Worm (Caenorhabditis elegans) whole organism, L3 larva: ENCODE data around the gene fbxb-40.

Experiments used
- R02D3.7 ChIP-seq: fragments of 150-350 bp; optimal IDR thresholded peaks from 2 replicates; lab custom pipeline; 2014; ENCODE audit warnings: missing biosample characterization, missing genetic modification characterization
- ZK546.5 ChIP-seq: sonication (generic microtip); optimal IDR thresholded peaks from 2 replicates; lab custom pipeline; 2017; ENCODE audit warnings: missing biosample characterization, missing genetic modification characterization
- ama-1 ChIP-seq: fragments of 150-350 bp; optimal IDR thresholded peaks from 2 replicates; lab custom pipeline; 2018
- ceh-16 ChIP-seq: sonication (generic microtip); optimal IDR thresholded peaks from 2 replicates; lab custom pipeline; 2017; ENCODE audit warnings: missing biosample characterization, missing genetic modification characterization
- ceh-82 ChIP-seq: fragments of 150-350 bp; optimal IDR thresholded peaks from 2 replicates; lab custom pipeline; 2014; ENCODE audit warnings: missing biosample characterization, missing genetic modification characterization
- ceh-9 ChIP-seq: sonication (generic microtip); optimal IDR thresholded peaks from 2 replicates; lab custom pipeline; 2018; ENCODE audit warnings: missing biosample characterization, missing genetic modification characterization
- daf-12 ChIP-seq: fragments of 150-350 bp; optimal IDR thresholded peaks from 2 replicates; lab custom pipeline; 2014; ENCODE audit warnings: missing biosample characterization, missing genetic modification reagents, missing genetic modification characterization
- egl-27 ChIP-seq: sonication (generic microtip); optimal IDR thresholded peaks from 4 replicates; lab custom pipeline; 2017; ENCODE audit warnings: missing biosample characterization, missing genetic modification reagents, missing genetic modification characterization
- egl-5 ChIP-seq: fragments of 150-350 bp; optimal IDR thresholded peaks from 2 replicates; lab custom pipeline; 2017; ENCODE audit warnings: missing biosample characterization, missing genetic modification reagents, missing genetic modification characterization, inconsistent platforms
- elt-1 ChIP-seq: fragments of 150-350 bp; optimal IDR thresholded peaks from 2 replicates; lab custom pipeline; 2014; ENCODE audit warnings: missing biosample characterization, missing genetic modification characterization
- elt-2 ChIP-seq: sonication (generic microtip); optimal IDR thresholded peaks from 2 replicates; lab custom pipeline; 2016; ENCODE audit warnings: missing genetic modification reagents, mild to moderate bottlenecking, missing genetic modification characterization, missing compliant biosample characterization
- elt-3 ChIP-seq, 3 experiments: fragments of 150-350 bp in 1 of 3; sonication (generic microtip) in 2 of 3; optimal IDR thresholded peaks; 2 replicates in 2 of 3; 4 replicates in 1 of 3; lab custom pipeline; 2014 to 2017; ENCODE audit warnings: missing biosample characterization in 3 of 3, missing genetic modification characterization in 3 of 3
- fkh-10 ChIP-seq: sonication (generic microtip); optimal IDR thresholded peaks from 2 replicates; lab custom pipeline; 2017; ENCODE audit warnings: missing biosample characterization, missing genetic modification reagents, missing genetic modification characterization
- fkh-2 ChIP-seq: fragments of 150-350 bp; optimal IDR thresholded peaks from 2 replicates; lab custom pipeline; 2014; ENCODE audit warnings: missing biosample characterization, missing genetic modification reagents, missing genetic modification characterization
- fos-1 ChIP-seq: fragments of 150-350 bp; optimal IDR thresholded peaks from 2 replicates; lab custom pipeline; 2014; ENCODE audit warnings: missing biosample characterization, missing genetic modification characterization
- hmg-11 ChIP-seq: sonication (generic microtip); optimal IDR thresholded peaks from 2 replicates; lab custom pipeline; 2016; ENCODE audit warnings: missing genetic modification characterization, missing compliant biosample characterization
- jun-1 ChIP-seq: fragments of 150-350 bp; optimal IDR thresholded peaks from 2 replicates; lab custom pipeline; 2014; ENCODE audit warnings: missing biosample characterization, missing genetic modification reagents, missing genetic modification characterization
- lin-15B ChIP-seq: fragments of 150-350 bp; optimal IDR thresholded peaks from 2 replicates; lab custom pipeline; 2014; ENCODE audit warnings: missing biosample characterization, missing genetic modification characterization
- lin-39 ChIP-seq: fragments of 150-350 bp; optimal IDR thresholded peaks from 2 replicates; lab custom pipeline; 2018; ENCODE audit warnings: missing biosample characterization, missing genetic modification reagents, missing genetic modification characterization
- lsy-12 ChIP-seq: sonication (generic microtip); optimal IDR thresholded peaks from 2 replicates; lab custom pipeline; 2016; ENCODE audit warnings: mild to moderate bottlenecking, missing genetic modification characterization, missing compliant biosample characterization
- mdl-1 ChIP-seq: fragments of 150-350 bp; optimal IDR thresholded peaks from 2 replicates; lab custom pipeline; 2014; ENCODE audit warnings: missing biosample characterization, missing genetic modification characterization
- mml-1 ChIP-seq: fragments of 150-350 bp; sonication (generic microtip); optimal IDR thresholded peaks from 3 replicates; lab custom pipeline; 2014; ENCODE audit warnings: missing biosample characterization, missing genetic modification characterization
- nfya-1 ChIP-seq: sonication (generic microtip); optimal IDR thresholded peaks from 2 replicates; lab custom pipeline; 2017; ENCODE audit warnings: missing genetic modification characterization, mild to moderate bottlenecking, missing compliant biosample characterization, antibody characterized with exemption, moderate library complexity; ENCODE audit not compliant: insufficient read depth
- nhr-11 ChIP-seq: fragments of 150-350 bp; optimal IDR thresholded peaks from 2 replicates; lab custom pipeline; 2014; ENCODE audit warnings: missing biosample characterization, missing genetic modification characterization
- nhr-12 ChIP-seq: fragments of 150-350 bp; optimal IDR thresholded peaks from 2 replicates; lab custom pipeline; 2014; ENCODE audit warnings: missing biosample characterization, missing genetic modification characterization
- nhr-23 ChIP-seq: fragments of 150-350 bp; optimal IDR thresholded peaks from 2 replicates; lab custom pipeline; 2014; ENCODE audit warnings: missing biosample characterization, missing genetic modification reagents, missing genetic modification characterization
- nhr-237 ChIP-seq: fragments of 150-350 bp; optimal IDR thresholded peaks from 2 replicates; lab custom pipeline; 2014; ENCODE audit warnings: missing biosample characterization, missing genetic modification characterization
- nhr-25 ChIP-seq: sonication (generic microtip); optimal IDR thresholded peaks from 2 replicates; lab custom pipeline; 2017; ENCODE audit warnings: missing biosample characterization, missing genetic modification characterization
- nhr-28 ChIP-seq: fragments of 150-350 bp; optimal IDR thresholded peaks from 2 replicates; lab custom pipeline; 2014; ENCODE audit warnings: missing biosample characterization, missing genetic modification characterization
- nhr-43 ChIP-seq: sonication (generic microtip); optimal IDR thresholded peaks from 2 replicates; lab custom pipeline; 2016; ENCODE audit warnings: mild to moderate bottlenecking, missing genetic modification characterization, missing compliant biosample characterization; ENCODE audit not compliant: poor library complexity, severe bottlenecking
- nhr-67 ChIP-seq: fragments of 150-350 bp; optimal IDR thresholded peaks from 2 replicates; lab custom pipeline; 2014; ENCODE audit warnings: missing biosample characterization, missing genetic modification characterization
- nhr-76 ChIP-seq: fragments of 150-350 bp; sonication (generic microtip); optimal IDR thresholded peaks from 5 replicates; lab custom pipeline; 2014; ENCODE audit warnings: missing biosample characterization, missing genetic modification characterization
- nhr-77 ChIP-seq: fragments of 150-350 bp; optimal IDR thresholded peaks from 2 replicates; lab custom pipeline; 2014; ENCODE audit warnings: missing biosample characterization, missing genetic modification characterization
- pha-4 ChIP-seq: fragments of 150-350 bp; optimal IDR thresholded peaks from 2 replicates; lab custom pipeline; 2014; ENCODE audit warnings: missing biosample characterization, missing genetic modification reagents, missing genetic modification characterization
- pqm-1 ChIP-seq: fragments of 150-350 bp; optimal IDR thresholded peaks from 2 replicates; lab custom pipeline; 2017; ENCODE audit warnings: missing biosample characterization, missing genetic modification characterization, inconsistent platforms
- sea-2 ChIP-seq: fragments of 150-350 bp; sonication (generic microtip); optimal IDR thresholded peaks from 4 replicates; lab custom pipeline; 2014; ENCODE audit warnings: missing biosample characterization, missing genetic modification reagents, missing genetic modification characterization
- skn-1 ChIP-seq: fragments of 150-350 bp; optimal IDR thresholded peaks from 2 replicates; lab custom pipeline; 2014; ENCODE audit warnings: missing biosample characterization, missing genetic modification characterization
- snpc-4 ChIP-seq: fragments of 150-350 bp; optimal IDR thresholded peaks from 2 replicates; lab custom pipeline; 2014; ENCODE audit warnings: missing biosample characterization, missing genetic modification characterization
- unc-39 ChIP-seq: sonication (generic microtip); optimal IDR thresholded peaks from 4 replicates; lab custom pipeline; 2017; ENCODE audit warnings: missing biosample characterization, missing genetic modification characterization
- unc-62 ChIP-seq: fragments of 150-350 bp; sonication (generic microtip); optimal IDR thresholded peaks from 4 replicates; lab custom pipeline; 2014; ENCODE audit warnings: missing biosample characterization, missing genetic modification reagents, missing genetic modification characterization
- zag-1 ChIP-seq: fragments of 150-350 bp; optimal IDR thresholded peaks from 2 replicates; lab custom pipeline; 2014; ENCODE audit warnings: missing biosample characterization, missing genetic modification characterization
- ztf-11 ChIP-seq: fragments of 150-350 bp; optimal IDR thresholded peaks from 2 replicates; lab custom pipeline; 2014; ENCODE audit warnings: missing biosample characterization, missing genetic modification characterization

fbxb-40 gene

ce11 chrII:1049849-1050248, at the start of gene fbxb-40:
Gene fbxb-40, minus strand, starts transcription at chrII:1049949.
- TF ChIP-seq ama-1 (lab: Kevin White, UChicago) (no peak), skn-1 (tag; lab: Kevin White, UChicago) (no peak), snpc-4 (tag; lab: Kevin White, UChicago) (no peak), elt-2 (tag; lab: Kevin White, UChicago) (no peak), mml-1 (tag; lab: Kevin White, UChicago) (no peak), nhr-76 (tag; lab: Kevin White, UChicago) (no peak), nhr-237 (tag; lab: Kevin White, UChicago) (no peak), elt-1 (tag; lab: Kevin White, UChicago) (no peak)

ce11 chrII:1091706-1092105, 42.0 kb upstream of the fbxb-40 start, which contains the start of gene snf-3:
Gene snf-3, plus strand, starts transcription at chrII:1092006.
- no peak for TF ChIP-seq egl-5 (tag; lab: Kevin White, UChicago)
- TF ChIP-seq nhr-11, result no peak
- peak; percentile 5 for TF ChIP-seq pha-4
- no peak for TF ChIP-seq skn-1 (tag; lab: Kevin White, UChicago)
- no peak for TF ChIP-seq sea-2
- no peak for TF ChIP-seq ZK546.5 (tag; lab: Kevin White, UChicago)
- TF ChIP-seq elt-1 (tag; lab: Kevin White, UChicago), result no peak
- TF ChIP-seq, all 47 proteins: peak for 1

ce11 chrII:1090743-1091142, 41.0 kb upstream of the fbxb-40 start:
- TF ChIP-seq nhr-76 (tag; lab: Kevin White, UChicago) (no peak), mdl-1 (tag; lab: Kevin White, UChicago) (no peak), nhr-12 (no peak), nhr-77 (tag; lab: Kevin White, UChicago) (no peak), elt-1 (tag; lab: Kevin White, UChicago) (no peak), nhr-23 (tag; lab: Kevin White, UChicago) (peak; percentile 26), nhr-25 (peak; percentile 68)

DNA sequence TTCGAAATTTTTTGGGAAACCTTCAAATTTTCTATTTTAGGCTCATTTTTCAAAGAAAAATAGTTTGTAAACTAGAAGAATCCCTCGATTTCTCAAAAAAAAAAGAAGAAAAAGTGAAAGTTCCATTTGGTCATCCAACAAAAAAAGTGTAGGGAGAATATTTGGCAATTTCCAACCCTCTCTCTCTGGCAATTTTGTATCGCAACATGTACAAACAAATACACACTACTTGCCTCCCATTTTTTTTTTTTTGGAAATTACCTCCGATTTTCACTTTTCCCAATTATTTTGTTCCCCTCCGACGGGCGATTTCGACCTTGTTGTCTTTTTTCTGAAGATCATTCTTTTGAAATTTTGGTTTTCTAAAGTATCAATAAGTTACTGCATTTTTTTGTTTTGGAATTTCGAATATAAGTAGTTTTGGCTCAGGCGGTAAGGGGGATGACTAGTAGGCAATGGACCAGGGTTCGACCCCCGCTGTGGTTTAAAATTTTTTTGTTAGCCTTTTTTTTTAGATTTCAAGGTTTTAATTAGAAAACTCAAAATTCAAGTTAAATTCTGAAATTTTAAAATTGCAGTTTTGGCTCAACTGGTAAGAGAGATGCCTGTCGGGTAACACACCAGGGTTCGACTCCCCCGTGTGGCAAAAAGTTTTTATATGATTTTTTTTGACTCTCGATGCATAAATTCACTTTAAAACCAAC, 38.9 kb upstream of the fbxb-40 start:
- no peak for TF ChIP-seq nhr-76 (tag; lab: Kevin White, UChicago)
- no peak for TF ChIP-seq nhr-23 (tag; lab: Kevin White, UChicago)
- TF ChIP-seq nhr-43 (tag; lab: Kevin White, UChicago), result no peak
- no peak for TF ChIP-seq nhr-77 (tag; lab: Kevin White, UChicago)
- no peak for TF ChIP-seq nfya-1
- no peak for TF ChIP-seq nhr-11
- TF ChIP-seq ztf-11 (tag; lab: Kevin White, UChicago), result no peak
- no peak for TF ChIP-seq elt-3 (tag; optimal IDR thresholded peaks at IDR 0.05; lab: Kevin White, UChicago)
- no peak for TF ChIP-seq nhr-67
- TF ChIP-seq nhr-25, result no peak
- TF ChIP-seq hmg-11 (tag; lab: Kevin White, UChicago), result no peak
- TF ChIP-seq egl-27, result no peak
- no peak for TF ChIP-seq jun-1 (tag; lab: Kevin White, UChicago)
- no peak for TF ChIP-seq nhr-12
- TF ChIP-seq ama-1 (lab: Kevin White, UChicago), result no peak
- TF ChIP-seq fkh-10, result no peak
- no peak for TF ChIP-seq ceh-82 (tag; lab: Kevin White, UChicago)
- TF ChIP-seq lsy-12 (tag; lab: Kevin White, UChicago), result no peak

DNA sequence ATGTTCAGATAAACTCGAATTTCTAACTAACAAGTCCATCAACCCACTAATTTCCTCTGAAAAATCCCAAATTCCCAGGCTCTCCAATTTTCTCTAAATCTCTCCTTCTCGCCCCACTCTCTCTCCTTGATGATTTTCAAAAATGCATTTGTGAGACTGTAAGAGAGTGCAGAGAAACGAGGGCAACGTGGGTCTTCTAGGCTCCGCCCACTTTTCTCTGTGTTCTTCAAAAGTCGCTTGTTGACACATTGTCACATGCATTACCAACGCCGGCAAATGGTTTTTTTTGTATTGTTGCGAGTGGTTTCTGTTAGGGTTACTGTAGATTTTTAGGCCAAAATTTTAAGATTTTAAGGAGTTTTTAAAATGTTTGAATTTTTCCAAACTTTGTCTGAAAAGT, 36.7 kb upstream of the fbxb-40 start:
- TF ChIP-seq ceh-16 (tag; lab: Kevin White, UChicago) (no peak), fkh-10 (no peak), nhr-25 (no peak), R02D3.7 (tag; lab: Kevin White, UChicago) (no peak), nhr-28 (tag; lab: Kevin White, UChicago) (no peak), lsy-12 (tag; lab: Kevin White, UChicago) (no peak), ceh-9 (tag; lab: Kevin White, UChicago) (no peak), lin-15B (tag; lab: Kevin White, UChicago) (no peak), snpc-4 (tag; lab: Kevin White, UChicago) (no peak), egl-5 (tag; lab: Kevin White, UChicago) (peak; percentile 19), ama-1 (lab: Kevin White, UChicago) (no peak), ztf-11 (tag; lab: Kevin White, UChicago) (no peak), nhr-23 (tag; lab: Kevin White, UChicago) (peak; percentile 5), fkh-2 (tag; lab: Kevin White, UChicago) (no peak), unc-39 (tag; lab: Kevin White, UChicago) (no peak), nhr-237 (tag; lab: Kevin White, UChicago) (no peak), ZK546.5 (tag; lab: Kevin White, UChicago) (no peak), daf-12 (tag; lab: Kevin White, UChicago) (no peak), fos-1 (tag; lab: Kevin White, UChicago) (no peak), pha-4 (peak; percentile 10), unc-62 (GFP tag; lab: Kevin White, UChicago) (no peak), mml-1 (tag; lab: Kevin White, UChicago) (no peak), ceh-82 (tag; lab: Kevin White, UChicago) (no peak), lin-39 (tag; lab: Kevin White, UChicago) (no peak), pqm-1 (no peak), nhr-76 (tag; lab: Kevin White, UChicago) (no peak), zag-1 (tag; lab: Kevin White, UChicago) (no peak), skn-1 (tag; lab: Kevin White, UChicago) (no peak)
